Fruit fly (Drosophila melanogaster) whole organism, wandering third instar larva: ENCODE measurements around the gene CG10702.

Experiments
- Abd-B ChIP-seq: fragments of >200 bp; optimal IDR thresholded peaks from 2 replicates; lab custom pipeline; 2017; ENCODE audit warnings: missing biosample characterization, missing genetic modification characterization
- Myc ChIP-seq: fragments of >200 bp; optimal IDR thresholded peaks from 2 replicates; lab custom pipeline; 2017
- h ChIP-seq: fragments of 200-800 bp; sonication (Bioruptor generic); optimal IDR thresholded peaks from 3 replicates; lab custom pipeline; 2016; ENCODE audit warnings: missing biosample characterization, mild to moderate bottlenecking, missing genetic modification characterization

dm6 chr2L:19074099-19074828 is 4.6 kb upstream of the CG10702 start, which contains the start of gene CG17572:
- no peak for TF ChIP-seq h (GFP tag; lab: Kevin White, UChicago)
- no peak for TF ChIP-seq Abd-B (GFP tag; lab: Kevin White, UChicago)
- no peak for TF ChIP-seq Myc (lab: Kevin White, UChicago)
